Fruit fly (Drosophila melanogaster) Kc167 (cell line): ENCODE results near the gene CG10469.

Experiments
- Sin3A ChIP-seq: fragments of >200 bp; optimal IDR thresholded peaks from 2 replicates; lab custom pipeline; 2018; ENCODE audit warnings: missing external identifiers
- h ChIP-seq: fragments of >200 bp; optimal IDR thresholded peaks from 3 replicates; lab custom pipeline; 2018; ENCODE audit warnings: missing external identifiers
- psq ChIP-seq: fragments of >200 bp; optimal IDR thresholded peaks from 2 replicates; lab custom pipeline; 2017; ENCODE audit warnings: missing external identifiers
- ttk ChIP-seq: sonication (Bioruptor generic); optimal IDR thresholded peaks from 2 replicates; lab custom pipeline; 2017; ENCODE audit warnings: missing external identifiers

- TF ChIP-seq Sin3A (lab: Kevin White, UChicago), result no peak
- no peak for TF ChIP-seq psq (lab: Kevin White, UChicago)
- no peak for TF ChIP-seq h
- TF ChIP-seq ttk (lab: Kevin White, UChicago), result no peak
Measured at dm6 chr3L:6136691-6137090, 43.6 kb upstream of the CG10469 start, which contains the start of gene Lcp65Af.
